Worm (Caenorhabditis elegans) whole organism, late embryonic: Measurements from ENCODE around the gene snf-12.

ENCODE experiments used
- F13H6.1 ChIP-seq: sonication (generic microtip); optimal IDR thresholded peaks from 2 replicates; lab custom pipeline; 2016; ENCODE audit warnings: missing genetic modification characterization, missing compliant biosample characterization
- ahr-1 ChIP-seq: sonication (generic microtip); optimal IDR thresholded peaks from 2 replicates; lab custom pipeline; 2016; ENCODE audit warnings: missing genetic modification characterization, missing compliant biosample characterization
- ama-1 ChIP-seq: fragments of 150-350 bp; optimal IDR thresholded peaks from 2 replicates; lab custom pipeline; 2014
- ceh-18 ChIP-seq: sonication (generic microtip); optimal IDR thresholded peaks from 2 replicates; lab custom pipeline; 2016; ENCODE audit warnings: missing genetic modification characterization, missing compliant biosample characterization
- ceh-6 ChIP-seq: fragments of 200-800 bp; sonication (Bioruptor generic); optimal IDR thresholded peaks from 2 replicates; lab custom pipeline; 2018; ENCODE audit warnings: mild to moderate bottlenecking, missing genetic modification characterization, missing compliant biosample characterization
- ets-4 ChIP-seq: sonication (generic microtip); optimal IDR thresholded peaks from 2 replicates; lab custom pipeline; 2016; ENCODE audit warnings: missing genetic modification characterization, missing compliant biosample characterization
- fkh-10 ChIP-seq: fragments of 150-350 bp; optimal IDR thresholded peaks from 2 replicates; lab custom pipeline; 2014; ENCODE audit warnings: missing biosample characterization, missing genetic modification reagents, missing genetic modification characterization
- hlh-13 ChIP-seq: fragments of 200-800 bp; sonication (Bioruptor generic); optimal IDR thresholded peaks from 2 replicates; lab custom pipeline; 2018; ENCODE audit warnings: mild to moderate bottlenecking, missing genetic modification characterization, missing compliant biosample characterization
- madf-2 ChIP-seq: sonication (generic microtip); optimal IDR thresholded peaks from 2 replicates; lab custom pipeline; 2017; ENCODE audit warnings: missing genetic modification characterization, missing compliant biosample characterization
- pha-2 ChIP-seq: sonication (generic microtip); optimal IDR thresholded peaks from 2 replicates; lab custom pipeline; 2017; ENCODE audit warnings: mild to moderate bottlenecking, missing genetic modification characterization, missing compliant biosample characterization
- unc-86 ChIP-seq: sonication (generic microtip); optimal IDR thresholded peaks from 2 replicates; lab custom pipeline; 2016; ENCODE audit warnings: missing genetic modification characterization, missing compliant biosample characterization
- zip-5 ChIP-seq: sonication (generic microtip); optimal IDR thresholded peaks from 2 replicates; lab custom pipeline; 2016; ENCODE audit warnings: missing genetic modification characterization, missing compliant biosample characterization

DNA sequence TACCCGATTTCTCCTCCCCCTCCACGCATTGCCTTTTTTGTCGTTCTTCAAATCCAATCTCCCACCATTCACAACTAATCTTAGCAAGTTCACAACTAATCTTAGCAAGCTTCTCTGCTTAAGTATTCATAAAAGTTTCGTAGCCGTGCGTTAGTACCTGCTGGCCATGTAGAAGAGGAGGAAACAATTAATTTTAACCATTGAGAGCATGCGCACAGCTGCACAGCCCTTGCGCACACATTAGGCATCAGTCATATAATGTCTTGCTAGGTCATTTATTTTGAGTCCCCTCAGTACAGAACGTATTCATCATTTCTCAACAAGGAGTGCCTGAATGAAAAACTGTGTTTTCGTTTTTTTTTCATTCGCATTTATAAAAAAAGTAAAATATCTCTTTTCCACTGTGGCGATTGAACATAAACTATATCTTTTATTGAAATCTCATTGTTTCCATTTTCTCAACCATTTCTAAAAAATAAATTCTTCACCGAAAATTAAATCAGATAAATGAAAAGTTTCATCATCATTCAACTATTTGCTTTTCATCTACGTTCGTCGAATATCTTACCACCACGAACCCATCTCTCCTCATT is 38.1 kb downstream of the snf-12 start:
- TF ChIP-seq hlh-13 (GFP tag; lab: Kevin White, UChicago) (no peak), ets-4 (tag; lab: Kevin White, UChicago) (no peak), ceh-6 (GFP tag; lab: Kevin White, UChicago) (no peak), ama-1 (no peak), zip-5 (tag; lab: Kevin White, UChicago) (no peak), ahr-1 (tag; lab: Kevin White, UChicago) (no peak), madf-2 (tag; lab: Kevin White, UChicago) (no peak), pha-2 (tag; lab: Kevin White, UChicago) (no peak), F13H6.1 (tag; lab: Kevin White, UChicago) (no peak), fkh-10 (GFP tag; lab: Kevin White, UChicago) (no peak), unc-86 (no peak), ceh-18 (tag; lab: Kevin White, UChicago) (no peak)
